Worm (Caenorhabditis elegans): ENCODE measurements around the gene F43C9.2.

DNA sequence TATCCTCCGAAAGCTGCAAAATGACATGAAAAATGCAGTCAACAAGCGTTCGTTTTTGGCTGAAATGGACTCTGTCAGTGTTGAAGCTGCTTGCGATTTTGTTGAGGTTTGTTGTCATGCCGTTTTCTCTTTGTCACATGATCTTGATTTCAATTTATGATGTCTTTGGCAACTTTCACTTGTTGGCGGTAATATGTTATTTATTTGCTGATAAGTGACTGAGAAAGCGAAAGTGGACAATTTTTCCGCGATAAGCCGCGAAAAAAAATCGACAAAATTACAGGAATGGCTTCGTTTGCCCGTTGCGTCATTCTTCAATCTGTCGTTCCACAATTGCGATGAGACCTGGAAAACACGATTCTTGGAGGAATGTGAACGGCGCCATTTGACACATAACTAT, 11.9 kb downstream of the F43C9.2 start:
- no peak for TF ChIP-seq tab-1 (GFP tag; IDR thresholded peaks at IDR 0.05)
- TF ChIP-seq ref-1 (GFP tag; conservative IDR thresholded peaks at IDR 0.05) = no peak
- no peak for TF ChIP-seq flt-1 (GFP tag; IDR thresholded peaks at IDR 0.05)
